Worm (Caenorhabditis elegans): ENCODE data around the gene clec-121.

- TF ChIP-seq skn-1 (tag; optimal IDR thresholded peaks at IDR 0.05): no peak
- no peak for TF ChIP-seq sup-37 (GFP tag; optimal IDR thresholded peaks at IDR 0.05)
Measured at ce11 chrII:3054622-3055021, 47.5 kb upstream of the clec-121 start.
